Worm (Caenorhabditis elegans) whole organism, young adult: ENCODE data around the gene sre-31.
"Not testable (repeated sequence)": the region's sequence is repeated elsewhere in the genome, so short reads cannot be mapped to it uniquely, and the experiment has no call there.

Experiments
- C17E4.6 ChIP-seq: fragments of 200-800 bp; sonication (Bioruptor generic); IDR thresholded peaks from 2 replicates; pipeline ENCODE4 v1.3.6; 2022; ENCODE audit warnings: missing genetic modification reagents, missing genetic modification characterization, missing compliant biosample characterization
- T07F8.4 ChIP-seq: sonication (generic microtip); optimal IDR thresholded peaks from 2 replicates; lab custom pipeline; 2016; ENCODE audit warnings: mild to moderate bottlenecking, missing genetic modification characterization, moderate library complexity, missing compliant biosample characterization
- Y67H2A.10 ChIP-seq: fragments of 200-800 bp; sonication (Bioruptor generic); conservative IDR thresholded peaks from 2 replicates; pipeline ENCODE4 v1.3.6; 2022; ENCODE audit warnings: missing genetic modification reagents, missing genetic modification characterization, missing compliant biosample characterization
- Y79H2A.3 ChIP-seq: fragments of 200-800 bp; sonication (Bioruptor generic); conservative IDR thresholded peaks from 2 replicates; pipeline ENCODE4 v1.3.6; 2022; ENCODE audit warnings: missing genetic modification reagents, missing genetic modification characterization, missing compliant biosample characterization
- aptf-3 ChIP-seq: fragments of 200-800 bp; sonication (Bioruptor generic); IDR thresholded peaks from 2 replicates; pipeline ENCODE4 v1.3.6; 2022; ENCODE audit warnings: missing genetic modification characterization, missing compliant biosample characterization
- attf-5 ChIP-seq: fragments of 200-800 bp; sonication (Bioruptor generic); optimal IDR thresholded peaks from 2 replicates; lab custom pipeline; 2018; ENCODE audit warnings: mild to moderate bottlenecking, missing genetic modification characterization, missing compliant biosample characterization
- cebp-1 ChIP-seq, 2 experiments: fragments of 200-800 bp in 1 of 2; sonication (Bioruptor generic) in 1 of 2; sonication (generic microtip) in 1 of 2; IDR thresholded peaks in 1 of 2; optimal IDR thresholded peaks in 1 of 2; 2 replicates each; pipeline versions ENCODE4 v1.3.6 to Lab custom; 2017 to 2022; ENCODE audit warnings: missing compliant biosample characterization in 2 of 2, missing genetic modification characterization in 2 of 2, mild to moderate bottlenecking in 1 of 2, missing genetic modification reagents in 1 of 2, moderate library complexity in 1 of 2
- ets-4 ChIP-seq: fragments of 200-800 bp; sonication (Bioruptor generic); optimal IDR thresholded peaks from 2 replicates; lab custom pipeline; 2018; ENCODE audit warnings: mild to moderate bottlenecking, missing genetic modification characterization, missing compliant biosample characterization
- hlh-26 ChIP-seq: fragments of 200-800 bp; sonication (Bioruptor generic); conservative IDR thresholded peaks from 2 replicates; pipeline ENCODE4 v1.3.6; 2022; ENCODE audit warnings: missing genetic modification reagents, missing genetic modification characterization, missing compliant biosample characterization
- lir-1 ChIP-seq: fragments of 200-800 bp; sonication (Bioruptor generic); conservative IDR thresholded peaks from 2 replicates; pipeline ENCODE4 v1.3.6; 2022; ENCODE audit warnings: missing genetic modification reagents, missing genetic modification characterization, missing compliant biosample characterization
- lsy-27 ChIP-seq: sonication (generic microtip); optimal IDR thresholded peaks from 2 replicates; lab custom pipeline; 2017; ENCODE audit warnings: missing genetic modification characterization, mild to moderate bottlenecking, missing compliant biosample characterization, antibody characterized with exemption, missing genotype, borderline replicate concordance; ENCODE audit not compliant: insufficient read depth
- nhr-90 ChIP-seq: sonication (generic microtip); optimal IDR thresholded peaks from 2 replicates; lab custom pipeline; 2016; ENCODE audit warnings: missing genotype, mild to moderate bottlenecking, missing genetic modification characterization, missing compliant biosample characterization
- rec-8 ChIP-seq, 2 experiments: sonication (generic microtip); optimal IDR thresholded peaks; 2 replicates each; lab custom pipeline; 2016; ENCODE audit warnings: mild to moderate bottlenecking in 2 of 2, missing genetic modification characterization in 2 of 2, missing genetic modification reagents in 2 of 2, missing genotype in 2 of 2, missing biosample characterization in 1 of 2, missing compliant biosample characterization in 1 of 2, moderate library complexity in 1 of 2
- xnd-1 ChIP-seq: sonication (generic microtip); optimal IDR thresholded peaks from 2 replicates; lab custom pipeline; 2016; ENCODE audit warnings: missing genotype, missing genetic modification reagents, missing genetic modification characterization, missing compliant biosample characterization

DNA sequence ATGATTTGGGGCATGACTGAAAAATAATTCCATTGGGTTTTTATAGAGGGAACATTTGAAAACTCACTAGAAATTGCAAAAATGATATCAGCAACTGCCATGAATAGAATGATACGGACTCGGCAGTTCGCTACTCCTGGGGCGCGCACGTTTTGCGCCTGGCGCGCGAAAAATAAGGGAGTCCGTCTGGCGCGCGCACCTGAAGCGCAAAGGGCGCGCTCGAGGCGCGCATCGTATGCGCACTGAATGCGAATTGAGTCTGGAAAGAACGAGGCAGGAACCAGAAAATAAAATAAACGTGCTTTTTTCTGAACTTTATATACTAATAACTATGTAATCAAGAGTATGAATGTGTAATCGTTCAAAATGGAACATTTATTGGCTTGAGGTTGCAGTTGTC lies 32.5 kb upstream of the sre-31 start, which contains the start of gene Y57A10C.10:
- not testable (repeated sequence) for TF ChIP-seq hlh-26; lir-1 (GFP tag; lab: Robert Waterston, UW); T07F8.4 (tag; lab: Kevin White, UChicago); nhr-90 (tag; lab: Kevin White, UChicago); attf-5 (GFP tag; lab: Kevin White, UChicago); aptf-3 (GFP tag; lab: Robert Waterston, UW); C17E4.6 (GFP tag; lab: Robert Waterston, UW); lsy-27 (tag; lab: Kevin White, UChicago); Y67H2A.10 (GFP tag; lab: Robert Waterston, UW); rec-8 (tag; optimal IDR thresholded peaks at IDR 0.05; lab: Kevin White, UChicago); Y79H2A.3 (GFP tag; lab: Robert Waterston, UW); xnd-1 (tag; lab: Kevin White, UChicago); ets-4 (GFP tag; lab: Kevin White, UChicago); cebp-1 (GFP tag; IDR thresholded peaks at IDR 0.05; lab: Robert Waterston, UW); cebp-1 (tag; optimal IDR thresholded peaks at IDR 0.05; lab: Kevin White, UChicago)
